Worm (Caenorhabditis elegans) whole organism, late embryonic: ENCODE measurements around the gene W01B6.3.

ENCODE experiments used
- ceh-30 ChIP-seq: fragments of 150-350 bp; optimal IDR thresholded peaks from 2 replicates; lab custom pipeline; 2014; ENCODE audit warnings: missing biosample characterization, missing genetic modification characterization
- ceh-9 ChIP-seq: sonication (generic microtip); optimal IDR thresholded peaks from 2 replicates; lab custom pipeline; 2016; ENCODE audit warnings: mild to moderate bottlenecking, missing genetic modification characterization, inconsistent platforms, missing compliant biosample characterization
- dmd-4 ChIP-seq: sonication (generic microtip); optimal IDR thresholded peaks from 2 replicates; lab custom pipeline; 2016; ENCODE audit warnings: borderline replicate concordance, missing genetic modification characterization, missing compliant biosample characterization
- elt-2 ChIP-seq: sonication (generic microtip); optimal IDR thresholded peaks from 2 replicates; lab custom pipeline; 2016; ENCODE audit warnings: missing genetic modification reagents, missing genetic modification characterization, missing compliant biosample characterization
- fkh-10 ChIP-seq: fragments of 150-350 bp; optimal IDR thresholded peaks from 2 replicates; lab custom pipeline; 2014; ENCODE audit warnings: missing biosample characterization, missing genetic modification reagents, missing genetic modification characterization
- lin-11 ChIP-seq: fragments of 200-800 bp; sonication (Bioruptor generic); optimal IDR thresholded peaks from 2 replicates; lab custom pipeline; 2018; ENCODE audit warnings: mild to moderate bottlenecking, missing genetic modification characterization, missing compliant biosample characterization
- nhr-11 ChIP-seq: fragments of 150-350 bp; optimal IDR thresholded peaks from 2 replicates; lab custom pipeline; 2014; ENCODE audit warnings: missing biosample characterization, missing genetic modification characterization

DNA sequence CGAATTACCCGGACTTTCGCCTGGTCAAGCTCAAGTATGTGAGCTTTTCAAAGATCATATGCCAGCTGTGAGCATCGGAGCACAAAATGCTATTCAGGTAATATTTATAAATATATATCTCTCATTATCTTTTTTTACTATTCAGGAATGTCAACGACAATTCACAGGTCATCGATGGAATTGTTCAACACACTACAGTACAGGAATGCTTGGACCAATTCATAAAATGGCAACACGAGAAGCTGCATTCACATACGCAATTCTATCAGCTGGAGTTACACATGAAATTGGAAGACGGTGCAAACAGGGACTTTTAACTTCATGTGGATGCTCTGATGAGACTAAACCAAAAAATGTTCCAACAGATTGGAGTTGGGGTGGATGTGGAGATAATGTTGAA, 4.2 kb downstream of the W01B6.3 start:
- TF ChIP-seq ceh-9 (no peak), fkh-10 (GFP tag; lab: Kevin White, UChicago) (no peak), lin-11 (tag; lab: Kevin White, UChicago) (no peak), nhr-11 (tag; lab: Kevin White, UChicago) (no peak), ceh-30 (tag; lab: Kevin White, UChicago) (no peak), dmd-4 (no peak), elt-2 (tag; lab: Kevin White, UChicago) (no peak)
